Worm (Caenorhabditis elegans): ENCODE data around the gene mcu-1.

The mcu-1 gene

DNA sequence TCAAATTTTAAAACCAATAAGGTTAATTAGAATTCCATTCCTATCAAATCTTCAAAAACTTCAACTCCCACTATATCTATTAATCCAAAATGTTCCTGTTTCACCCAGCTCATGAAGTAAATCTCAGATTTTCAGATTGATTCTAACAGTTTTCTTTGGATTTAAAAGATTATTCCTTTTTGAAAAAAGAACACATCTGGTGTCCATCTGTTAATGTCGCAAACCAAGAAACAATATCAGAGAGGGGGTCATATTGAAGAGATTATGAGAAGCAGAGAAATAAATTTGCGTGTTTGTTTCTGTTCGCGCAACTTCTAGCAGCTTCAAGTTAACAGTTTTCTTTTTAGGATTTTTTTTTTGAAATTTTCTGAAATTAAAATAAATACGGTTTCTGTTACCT, 10.1 kb downstream of the mcu-1 start:
- TF ChIP-seq cog-1 (tag; optimal IDR thresholded peaks at IDR 0.05): no peak
- TF ChIP-seq tab-1 (GFP tag; IDR thresholded peaks at IDR 0.05): no peak
- TF ChIP-seq T22C8.4 (GFP tag; IDR thresholded peaks at IDR 0.05): no peak
- TF ChIP-seq med-1 (GFP tag; optimal IDR thresholded peaks at IDR 0.05; ENCODE audit: insufficient read depth): no peak
- no peak for TF ChIP-seq ztf-29 (GFP tag; IDR thresholded peaks at IDR 0.05)
- no peak for TF ChIP-seq klf-2 (GFP tag; conservative IDR thresholded peaks at IDR 0.05)

- TF ChIP-seq ztf-23 (GFP tag; IDR thresholded peaks at IDR 0.05): no peak
- TF ChIP-seq ref-1 (GFP tag; conservative IDR thresholded peaks at IDR 0.05): no peak
- TF ChIP-seq cog-1 (tag; optimal IDR thresholded peaks at IDR 0.05): no peak
- TF ChIP-seq ztf-29 (GFP tag; IDR thresholded peaks at IDR 0.05): no peak
- no peak for TF ChIP-seq med-1 (GFP tag; optimal IDR thresholded peaks at IDR 0.05; ENCODE audit: insufficient read depth)
- TF ChIP-seq klf-2 (GFP tag; conservative IDR thresholded peaks at IDR 0.05): no peak
- no peak for TF ChIP-seq flt-1 (GFP tag; IDR thresholded peaks at IDR 0.05)
- no peak for TF ChIP-seq T22C8.4 (GFP tag; IDR thresholded peaks at IDR 0.05)
- no peak for TF ChIP-seq tab-1 (GFP tag; IDR thresholded peaks at IDR 0.05)
Measured at ce11 chrIV:5927805-5928204, 11.2 kb downstream of the mcu-1 start.

DNA sequence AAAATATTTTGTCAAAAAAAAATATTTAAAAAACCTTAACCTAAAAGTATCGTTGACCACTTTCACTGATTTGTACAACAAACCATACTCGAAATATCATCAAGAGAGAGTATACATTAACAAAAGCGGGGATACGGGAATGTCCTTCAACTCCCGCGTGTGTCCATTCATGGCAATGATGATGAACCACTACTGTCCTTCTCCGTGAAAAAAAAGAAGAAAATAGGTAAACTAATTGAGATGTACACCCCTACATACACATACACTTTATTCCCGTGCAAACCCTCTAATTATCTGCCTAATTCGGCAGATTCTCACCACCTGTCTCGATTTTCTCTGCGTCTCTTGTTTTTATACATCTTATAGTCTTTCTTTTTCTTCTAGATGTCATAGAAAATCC, 12.4 kb downstream of the mcu-1 start:
- TF ChIP-seq cog-1 (tag; optimal IDR thresholded peaks at IDR 0.05) (peak; percentile 20), med-1 (GFP tag; optimal IDR thresholded peaks at IDR 0.05; ENCODE audit: insufficient read depth) (no peak)

- TF ChIP-seq cog-1 (tag; optimal IDR thresholded peaks at IDR 0.05) (no peak), klf-2 (GFP tag; conservative IDR thresholded peaks at IDR 0.05) (no peak), flt-1 (GFP tag; IDR thresholded peaks at IDR 0.05) (no peak)
Measured at ce11 chrIV:5924241-5924640, 14.8 kb downstream of the mcu-1 start.

- TF ChIP-seq klf-2 (GFP tag; conservative IDR thresholded peaks at IDR 0.05) (no peak), med-1 (GFP tag; optimal IDR thresholded peaks at IDR 0.05; ENCODE audit: insufficient read depth) (no peak), cog-1 (tag; optimal IDR thresholded peaks at IDR 0.05) (no peak), ztf-23 (GFP tag; IDR thresholded peaks at IDR 0.05) (no peak), flt-1 (GFP tag; IDR thresholded peaks at IDR 0.05) (no peak), ref-1 (GFP tag; conservative IDR thresholded peaks at IDR 0.05) (no peak), T22C8.4 (GFP tag; IDR thresholded peaks at IDR 0.05) (no peak), tab-1 (GFP tag; IDR thresholded peaks at IDR 0.05) (no peak), ztf-29 (GFP tag; IDR thresholded peaks at IDR 0.05) (no peak)
Measured at ce11 chrIV:5923112-5923511, 15.9 kb downstream of the mcu-1 start.

- TF ChIP-seq ztf-23 (GFP tag; IDR thresholded peaks at IDR 0.05): no peak
- no peak for TF ChIP-seq T22C8.4 (GFP tag; IDR thresholded peaks at IDR 0.05)
- no peak for TF ChIP-seq med-1 (GFP tag; optimal IDR thresholded peaks at IDR 0.05; ENCODE audit: insufficient read depth)
Measured at ce11 chrIV:5917026-5917425, 22.0 kb downstream of the mcu-1 start, which contains the start of gene dhhc-13. Gene dhhc-13, plus strand, starts transcription at chrIV:5917326.

- TF ChIP-seq klf-2 (GFP tag; conservative IDR thresholded peaks at IDR 0.05) (no peak), T22C8.4 (GFP tag; IDR thresholded peaks at IDR 0.05) (no peak), cog-1 (tag; optimal IDR thresholded peaks at IDR 0.05) (no peak), flt-1 (GFP tag; IDR thresholded peaks at IDR 0.05) (no peak), med-1 (GFP tag; optimal IDR thresholded peaks at IDR 0.05; ENCODE audit: insufficient read depth) (no peak), ref-1 (GFP tag; conservative IDR thresholded peaks at IDR 0.05) (no peak), tab-1 (GFP tag; IDR thresholded peaks at IDR 0.05) (no peak), ztf-23 (GFP tag; IDR thresholded peaks at IDR 0.05) (no peak)
Measured at ce11 chrIV:5915152-5915551, 23.9 kb downstream of the mcu-1 start.

DNA sequence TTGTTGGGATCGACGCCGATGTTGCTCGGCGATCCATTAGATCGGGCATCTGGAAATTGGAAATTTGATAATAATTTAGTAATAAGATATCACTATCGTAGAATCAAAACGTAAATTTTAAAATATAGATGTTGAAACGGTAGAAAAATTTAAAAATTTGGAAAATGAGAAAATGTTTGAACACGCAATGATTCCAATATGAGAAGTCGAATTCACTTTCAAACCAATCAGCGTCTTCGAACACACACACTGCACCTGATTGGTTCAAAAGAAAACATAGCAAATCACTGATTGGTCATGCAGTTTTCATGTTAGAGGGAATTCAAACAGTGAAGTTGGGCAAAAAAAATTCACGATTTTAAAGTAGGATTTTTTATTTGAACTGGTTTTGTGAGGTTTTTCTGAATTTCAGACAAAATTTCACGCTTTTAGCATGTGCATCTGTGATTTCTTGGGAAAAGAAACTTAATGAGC, 35.7 kb downstream of the mcu-1 start, which contains the start of gene H04M03.12:
TSS of gene H04M03.12 (minus strand) at position 51 of the 474 bp plus-strand sequence.
- TF ChIP-seq med-1 (GFP tag; optimal IDR thresholded peaks at IDR 0.05; ENCODE audit: insufficient read depth) (no peak), T22C8.4 (GFP tag; IDR thresholded peaks at IDR 0.05) (no peak), flt-1 (GFP tag; IDR thresholded peaks at IDR 0.05) (no peak), ztf-23 (GFP tag; IDR thresholded peaks at IDR 0.05) (no peak), ref-1 (GFP tag; conservative IDR thresholded peaks at IDR 0.05) (no peak), klf-2 (GFP tag; conservative IDR thresholded peaks at IDR 0.05) (no peak), tab-1 (GFP tag; IDR thresholded peaks at IDR 0.05) (no peak), ztf-29 (GFP tag; IDR thresholded peaks at IDR 0.05) (no peak), cog-1 (tag; optimal IDR thresholded peaks at IDR 0.05) (no peak)

ce11 chrIV:5902730-5903129, 36.3 kb downstream of the mcu-1 start:
- no peak for TF ChIP-seq med-1 (GFP tag; optimal IDR thresholded peaks at IDR 0.05; ENCODE audit: insufficient read depth)
- no peak for TF ChIP-seq cog-1 (tag; optimal IDR thresholded peaks at IDR 0.05)
- no peak for TF ChIP-seq ref-1 (GFP tag; conservative IDR thresholded peaks at IDR 0.05)
- no peak for TF ChIP-seq flt-1 (GFP tag; IDR thresholded peaks at IDR 0.05)
- TF ChIP-seq tab-1 (GFP tag; IDR thresholded peaks at IDR 0.05): no peak
- TF ChIP-seq ztf-23 (GFP tag; IDR thresholded peaks at IDR 0.05): no peak
- TF ChIP-seq klf-2 (GFP tag; conservative IDR thresholded peaks at IDR 0.05): no peak
- TF ChIP-seq ztf-29 (GFP tag; IDR thresholded peaks at IDR 0.05): no peak
- no peak for TF ChIP-seq T22C8.4 (GFP tag; IDR thresholded peaks at IDR 0.05)

ce11 chrIV:5896341-5896740, 42.7 kb downstream of the mcu-1 start, which contains the start of gene pck-3:
Gene pck-3, plus strand, starts transcription at chrIV:5896641.
- TF ChIP-seq ref-1 (GFP tag; conservative IDR thresholded peaks at IDR 0.05) (no peak), flt-1 (GFP tag; IDR thresholded peaks at IDR 0.05) (no peak), T22C8.4 (GFP tag; IDR thresholded peaks at IDR 0.05) (no peak), cog-1 (tag; optimal IDR thresholded peaks at IDR 0.05) (no peak), ztf-29 (GFP tag; IDR thresholded peaks at IDR 0.05) (no peak), klf-2 (GFP tag; conservative IDR thresholded peaks at IDR 0.05) (no peak), tab-1 (GFP tag; IDR thresholded peaks at IDR 0.05) (no peak), med-1 (GFP tag; optimal IDR thresholded peaks at IDR 0.05; ENCODE audit: insufficient read depth) (no peak), ztf-23 (GFP tag; IDR thresholded peaks at IDR 0.05) (no peak)
